Fruit fly (Drosophila melanogaster) whole organism, embryonic: Measurements from ENCODE around the gene CG6441.

Source experiments
- C15 ChIP-seq: fragments of 200-800 bp; sonication (Bioruptor generic); IDR thresholded peaks from 3 replicates; pipeline ENCODE4 v1.3.6; 2022; ENCODE audit warnings: missing biosample characterization, missing genetic modification characterization
- CG10209 ChIP-seq: fragments of 200-800 bp; sonication (Bioruptor generic); optimal IDR thresholded peaks from 3 replicates; lab custom pipeline; 2017; ENCODE audit warnings: missing biosample characterization, mild to moderate bottlenecking, missing genetic modification characterization, missing genetic modification reagents
- CG11696 ChIP-seq: fragments of 200-800 bp; sonication (Bioruptor generic); IDR thresholded peaks from 2 replicates; pipeline ENCODE4 v1.3.6; 2022; ENCODE audit warnings: missing biosample characterization, missing genetic modification characterization
- CG11723 ChIP-seq: fragments of 200-800 bp; sonication (Bioruptor generic); optimal IDR thresholded peaks from 2 replicates; lab custom pipeline; 2017; ENCODE audit warnings: missing biosample characterization, mild to moderate bottlenecking, missing genetic modification characterization
- CG12071 ChIP-seq: fragments of 200-800 bp; sonication (Bioruptor generic); optimal IDR thresholded peaks from 3 replicates; lab custom pipeline; 2018; ENCODE audit warnings: missing biosample characterization, mild to moderate bottlenecking, missing genetic modification characterization
- CG12155 ChIP-seq: fragments of 200-800 bp; sonication (Bioruptor generic); optimal IDR thresholded peaks from 3 replicates; lab custom pipeline; 2016; ENCODE audit warnings: missing biosample characterization, missing genetic modification characterization
- CG1233 ChIP-seq: fragments of 200-800 bp; sonication (Bioruptor generic); optimal IDR thresholded peaks from 4 replicates; lab custom pipeline; 2018; ENCODE audit warnings: missing biosample characterization, mild to moderate bottlenecking, missing genetic modification characterization
- CG1529 ChIP-seq: fragments of 200-800 bp; sonication (Bioruptor generic); optimal IDR thresholded peaks from 3 replicates; lab custom pipeline; 2018; ENCODE audit warnings: missing biosample characterization, missing genetic modification characterization
- CG17802 ChIP-seq: fragments of 200-800 bp; sonication (Bioruptor generic); optimal IDR thresholded peaks from 2 replicates; lab custom pipeline; 2018; ENCODE audit warnings: missing biosample characterization, mild to moderate bottlenecking, missing genetic modification characterization, moderate library complexity
- CG17829 ChIP-seq: fragments of 200-800 bp; optimal IDR thresholded peaks from 2 replicates; lab custom pipeline; 2019; ENCODE audit warnings: missing biosample characterization, mild to moderate bottlenecking, missing genetic modification characterization, moderate library complexity
- CG2202 ChIP-seq: fragments of 200-800 bp; sonication (Bioruptor generic); optimal IDR thresholded peaks from 2 replicates; lab custom pipeline; 2018; ENCODE audit warnings: missing biosample characterization, mild to moderate bottlenecking, missing genetic modification characterization
- CG2875 ChIP-seq: fragments of 200-800 bp; sonication (Bioruptor generic); optimal IDR thresholded peaks from 2 replicates; lab custom pipeline; 2017; ENCODE audit warnings: missing biosample characterization, mild to moderate bottlenecking, missing genetic modification characterization, missing genetic modification reagents
- CG30020 ChIP-seq: fragments of 200-800 bp; optimal IDR thresholded peaks from 2 replicates; lab custom pipeline; 2019; ENCODE audit warnings: missing biosample characterization, mild to moderate bottlenecking, missing genetic modification characterization, moderate library complexity
- CG33557 ChIP-seq: fragments of 200-800 bp; sonication (Bioruptor generic); optimal IDR thresholded peaks from 2 replicates; lab custom pipeline; 2019; ENCODE audit warnings: missing biosample characterization, mild to moderate bottlenecking, missing genetic modification characterization, moderate library complexity
- CG3995 ChIP-seq: fragments of 200-800 bp; sonication (Bioruptor generic); optimal IDR thresholded peaks from 3 replicates; lab custom pipeline; 2016; ENCODE audit warnings: missing biosample characterization, missing genetic modification characterization
- CG6272 ChIP-seq: fragments of 200-800 bp; sonication (Bioruptor generic); IDR thresholded peaks from 2 replicates; pipeline ENCODE4 v1.3.6; 2022; ENCODE audit warnings: missing biosample characterization, missing genetic modification characterization
- CG6683 ChIP-seq: fragments of 200-800 bp; sonication (Bioruptor generic); optimal IDR thresholded peaks from 2 replicates; lab custom pipeline; 2017; ENCODE audit warnings: missing biosample characterization, mild to moderate bottlenecking, missing genetic modification characterization, missing genetic modification reagents
- CG7745 ChIP-seq: fragments of 200-800 bp; sonication (Bioruptor generic); optimal IDR thresholded peaks from 2 replicates; lab custom pipeline; 2018; ENCODE audit warnings: missing biosample characterization, mild to moderate bottlenecking, missing genetic modification characterization, moderate library complexity
- CG7786 ChIP-seq: fragments of 200-800 bp; sonication (Bioruptor generic); optimal IDR thresholded peaks from 2 replicates; lab custom pipeline; 2016; ENCODE audit warnings: missing biosample characterization, missing genetic modification characterization
- CG8089 ChIP-seq: fragments of 200-800 bp; sonication (Bioruptor generic); optimal IDR thresholded peaks from 3 replicates; lab custom pipeline; 2016; ENCODE audit warnings: missing biosample characterization, missing genetic modification characterization
- CG8765 ChIP-seq: fragments of 200-800 bp; sonication (Bioruptor generic); IDR thresholded peaks from 2 replicates; pipeline ENCODE4 v1.3.6; 2022; ENCODE audit warnings: missing biosample characterization, missing genetic modification characterization
- Dip2 ChIP-seq: fragments of 200-800 bp; sonication (Bioruptor generic); IDR thresholded peaks from 2 replicates; pipeline ENCODE4 v1.3.6; 2022; ENCODE audit warnings: missing biosample characterization, missing genetic modification characterization
- Fer3 ChIP-seq: fragments of 200-800 bp; sonication (Bioruptor generic); optimal IDR thresholded peaks from 2 replicates; lab custom pipeline; 2018; ENCODE audit warnings: missing biosample characterization, mild to moderate bottlenecking, missing genetic modification characterization, moderate library complexity
- Hey ChIP-seq: fragments of 200-800 bp; sonication (Bioruptor generic); optimal IDR thresholded peaks from 3 replicates; lab custom pipeline; 2018; ENCODE audit warnings: missing biosample characterization, mild to moderate bottlenecking, missing genetic modification characterization
- Lim3 ChIP-seq: fragments of 200-800 bp; sonication (Bioruptor generic); IDR thresholded peaks from 2 replicates; pipeline ENCODE4 v1.3.6; 2022; ENCODE audit warnings: missing biosample characterization, missing genetic modification characterization
- Myb ChIP-seq: fragments of 200-800 bp; sonication (Bioruptor generic); optimal IDR thresholded peaks from 2 replicates; lab custom pipeline; 2016; ENCODE audit warnings: missing biosample characterization, missing genetic modification characterization
- NFAT ChIP-seq: fragments of 200-800 bp; sonication (Bioruptor generic); IDR thresholded peaks from 2 replicates; pipeline ENCODE4 v1.3.6; 2022; ENCODE audit warnings: missing biosample characterization, missing genetic modification characterization
- Nf-YB ChIP-seq: fragments of 200-800 bp; sonication (Bioruptor generic); optimal IDR thresholded peaks from 3 replicates; lab custom pipeline; 2019; ENCODE audit warnings: missing biosample characterization, mild to moderate bottlenecking, missing genetic modification characterization, moderate library complexity
- Poxn ChIP-seq: fragments of 200-800 bp; sonication (Bioruptor generic); IDR thresholded peaks from 2 replicates; pipeline ENCODE4 v1.3.6; 2022; ENCODE audit warnings: missing biosample characterization, missing genetic modification characterization
- Rfx ChIP-seq: fragments of 200-800 bp; sonication (Bioruptor generic); IDR thresholded peaks from 2 replicates; pipeline ENCODE4 v1.3.6; 2022; ENCODE audit warnings: missing biosample characterization, missing genetic modification characterization
- Six4 ChIP-seq: fragments of 200-800 bp; sonication (Bioruptor generic); optimal IDR thresholded peaks from 2 replicates; lab custom pipeline; 2016; ENCODE audit warnings: missing biosample characterization, missing genetic modification characterization
- Sry-δ ChIP-seq: fragments of 200-800 bp; sonication (Bioruptor generic); optimal IDR thresholded peaks from 2 replicates; lab custom pipeline; 2016; ENCODE audit warnings: missing biosample characterization, missing genetic modification characterization
- Trl ChIP-seq, 3 experiments: fragments of >200 bp in 2 of 3; fragments of 200-800 bp in 1 of 3; sonication (Bioruptor generic) in 1 of 3; optimal IDR thresholded peaks; 2 replicates in 1 of 3; 3 replicates in 2 of 3; lab custom pipeline; 2016 to 2017; ENCODE audit warnings: missing biosample characterization in 1 of 3, missing genetic modification characterization in 1 of 3
- ara ChIP-seq: fragments of 200-800 bp; sonication (Bioruptor generic); IDR thresholded peaks from 2 replicates; pipeline ENCODE4 v1.3.6; 2022; ENCODE audit warnings: missing biosample characterization, missing genetic modification characterization
- cato ChIP-seq: fragments of 200-800 bp; sonication (Bioruptor generic); optimal IDR thresholded peaks from 2 replicates; lab custom pipeline; 2016; ENCODE audit warnings: missing biosample characterization, missing genetic modification characterization, borderline replicate concordance
- dmrt99B ChIP-seq: fragments of 200-800 bp; sonication (Bioruptor generic); optimal IDR thresholded peaks from 2 replicates; lab custom pipeline; 2018; ENCODE audit warnings: missing biosample characterization, mild to moderate bottlenecking, missing genetic modification characterization, moderate library complexity
- jumu ChIP-seq: fragments of 200-800 bp; sonication (Bioruptor generic); optimal IDR thresholded peaks from 3 replicates; lab custom pipeline; 2016; ENCODE audit warnings: missing biosample characterization, missing genetic modification characterization
- maf-S ChIP-seq: fragments of 200-800 bp; sonication (Bioruptor generic); optimal IDR thresholded peaks from 2 replicates; lab custom pipeline; 2016; ENCODE audit warnings: missing biosample characterization, missing genetic modification characterization
- psq ChIP-seq: fragments of 200-800 bp; sonication (Bioruptor generic); optimal IDR thresholded peaks from 2 replicates; lab custom pipeline; 2017; ENCODE audit warnings: missing biosample characterization, missing genetic modification characterization
- schlank ChIP-seq: fragments of 200-800 bp; sonication (Bioruptor generic); optimal IDR thresholded peaks from 2 replicates; lab custom pipeline; 2018; ENCODE audit warnings: missing biosample characterization, mild to moderate bottlenecking, missing genetic modification characterization
- sd ChIP-seq: fragments of 200-800 bp; sonication (Bioruptor generic); optimal IDR thresholded peaks from 3 replicates; lab custom pipeline; 2018; ENCODE audit warnings: missing biosample characterization, mild to moderate bottlenecking, missing genetic modification characterization, moderate library complexity
- sens-2 ChIP-seq: fragments of 200-800 bp; sonication (Bioruptor generic); IDR thresholded peaks from 2 replicates; pipeline ENCODE4 v1.3.6; 2022; ENCODE audit warnings: missing biosample characterization, missing genetic modification characterization
- slbo ChIP-seq: fragments of 200-800 bp; sonication (Bioruptor generic); IDR thresholded peaks from 2 replicates; pipeline ENCODE4 v1.3.6; 2022; ENCODE audit warnings: missing biosample characterization, missing genetic modification characterization
- stwl ChIP-seq: fragments of 200-800 bp; sonication (Bioruptor generic); optimal IDR thresholded peaks from 3 replicates; lab custom pipeline; 2018; ENCODE audit warnings: missing biosample characterization, mild to moderate bottlenecking, missing genetic modification characterization, moderate library complexity
- tap ChIP-seq: fragments of 200-800 bp; optimal IDR thresholded peaks from 3 replicates; lab custom pipeline; 2019; ENCODE audit warnings: missing biosample characterization, mild to moderate bottlenecking, missing genetic modification characterization, moderate library complexity
- tin ChIP-seq: fragments of 200-800 bp; sonication (Bioruptor generic); optimal IDR thresholded peaks from 3 replicates; lab custom pipeline; 2016; ENCODE audit warnings: missing biosample characterization, missing genetic modification characterization
- tup ChIP-seq: fragments of 200-800 bp; sonication (Bioruptor generic); optimal IDR thresholded peaks from 2 replicates; lab custom pipeline; 2016; ENCODE audit warnings: missing biosample characterization, mild to moderate bottlenecking, missing genetic modification characterization, moderate library complexity
- tx ChIP-seq: fragments of 200-800 bp; sonication (Bioruptor generic); optimal IDR thresholded peaks from 2 replicates; lab custom pipeline; 2016; ENCODE audit warnings: missing biosample characterization, missing genetic modification characterization
- vnd ChIP-seq: fragments of 200-800 bp; sonication (Bioruptor generic); IDR thresholded peaks from 3 replicates; pipeline ENCODE4 v1.3.6; 2022; ENCODE audit warnings: missing biosample characterization, missing genetic modification characterization; ENCODE audit not compliant: partially characterized antibody
- zfh1 ChIP-seq: fragments of 200-800 bp; sonication (Bioruptor generic); IDR thresholded peaks from 3 replicates; pipeline ENCODE4 v1.3.6; 2022; ENCODE audit warnings: missing biosample characterization, missing genetic modification characterization

CG6441 gene

dm6 chr2L:7512860-7513259 lies 38.4 kb downstream of the CG6441 start (continued):
- TF ChIP-seq Fer3 (tag; lab: Kevin White, UChicago) (peak; percentile 72), CG11696 (GFP tag; lab: Robert Waterston, UW) (0 out of 2 replicates have a peak, but pooled peaks have one; percentile 29), CG7745 (no peak), Hey (tag; lab: Kevin White, UChicago) (no peak), zfh1 (GFP tag; lab: Robert Waterston, UW) (peak; percentile 83; the same call in 2 of the 3 replicates), CG12071 (peak; percentile 67), tap (tag; lab: Kevin White, UChicago) (peak; percentile 73), slbo (GFP tag; lab: Robert Waterston, UW) (peak; percentile 81), CG8089 (GFP tag; lab: Kevin White, UChicago) (peak; percentile 66), Dip2 (no peak), maf-S (peak; percentile 56), stwl (tag; lab: Kevin White, UChicago) (peak; percentile 34), CG1529 (GFP tag; lab: Kevin White, UChicago) (peak; percentile 39), Nf-YB (GFP tag; lab: Kevin White, UChicago) (peak; percentile 49), Trl (optimal IDR thresholded peaks at IDR 0.05; lab: Kevin White, UChicago) (no peak), Trl (GFP tag; optimal IDR thresholded peaks at IDR 0.05; lab: Kevin White, UChicago) (peak; percentile 89), tup (GFP tag; lab: Kevin White, UChicago) (peak; percentile 39), CG1233 (GFP tag; lab: Kevin White, UChicago) (peak; percentile 64), CG17829 (tag; lab: Kevin White, UChicago) (peak; percentile 87), CG6683 (peak; percentile 61), CG10209 (GFP tag; lab: Kevin White, UChicago) (peak; percentile 53), Lim3 (GFP tag; lab: Robert Waterston, UW) (no peak), CG2875 (GFP tag; lab: Kevin White, UChicago) (peak; percentile 45), sens-2 (GFP tag; lab: Robert Waterston, UW) (0 out of 2 replicates have a peak, but pooled peaks have one; percentile 54), CG12155 (GFP tag; lab: Kevin White, UChicago) (peak; percentile 76), tin (GFP tag; lab: Kevin White, UChicago) (peak; percentile 72), schlank (tag; lab: Kevin White, UChicago) (peak; percentile 40), jumu (peak; percentile 75), Rfx (GFP tag; lab: Robert Waterston, UW) (peak; percentile 80), sd (tag; lab: Kevin White, UChicago) (peak; percentile 20), Myb (GFP tag; lab: Kevin White, UChicago) (peak; percentile 53), CG6272 (GFP tag; lab: Robert Waterston, UW) (peak; percentile 52; the same call in 1 of the 2 replicates), tx (GFP tag; lab: Kevin White, UChicago) (peak; percentile 68), CG17802 (tag; lab: Kevin White, UChicago) (peak; percentile 25), CG33557 (GFP tag; lab: Kevin White, UChicago) (peak; percentile 33), CG11723 (peak; percentile 62), vnd (GFP tag; lab: Robert Waterston, UW) (no peak), Six4 (GFP tag; lab: Kevin White, UChicago) (peak; percentile 71), CG3995 (no peak), dmrt99B (tag; lab: Kevin White, UChicago) (peak; percentile 82), NFAT (GFP tag; lab: Robert Waterston, UW) (peak; percentile 63; the same call in 1 of the 2 replicates), Poxn (GFP tag; lab: Robert Waterston, UW) (no peak), CG30020 (tag; lab: Kevin White, UChicago) (no peak), C15 (GFP tag; lab: Robert Waterston, UW) (peak; percentile 50; the same call in 1 of the 3 replicates), CG8765 (GFP tag; lab: Robert Waterston, UW) (peak; percentile 82), CG2202 (no peak), CG7786 (GFP tag; lab: Kevin White, UChicago) (peak; percentile 80), psq (GFP tag; lab: Kevin White, UChicago) (peak; percentile 10), Sry-δ (GFP tag; lab: Kevin White, UChicago) (peak; percentile 36), ara (peak; percentile 79), cato (no peak)
